Fruit fly (Drosophila melanogaster) whole organism, wandering third instar larva: ENCODE data around the gene CG8661.

Experiments
- Abd-B ChIP-seq: fragments of >200 bp; optimal IDR thresholded peaks from 2 replicates; lab custom pipeline; 2017; ENCODE audit warnings: missing biosample characterization, missing genetic modification characterization
- CG32264 ChIP-seq: fragments of 200-800 bp; sonication (Bioruptor generic); optimal IDR thresholded peaks from 2 replicates; lab custom pipeline; 2016; ENCODE audit warnings: missing biosample characterization, missing genetic modification characterization
- CG9705 ChIP-seq: fragments of 200-800 bp; sonication (Bioruptor generic); optimal IDR thresholded peaks from 2 replicates; lab custom pipeline; 2018; ENCODE audit warnings: missing biosample characterization, mild to moderate bottlenecking, missing genetic modification characterization
- CrebA ChIP-seq: fragments of 200-800 bp; sonication (Bioruptor generic); optimal IDR thresholded peaks from 2 replicates; lab custom pipeline; 2016; ENCODE audit warnings: missing biosample characterization, mild to moderate bottlenecking, missing genetic modification characterization, borderline replicate concordance
- Dfd ChIP-seq: fragments of >200 bp; optimal IDR thresholded peaks from 2 replicates; lab custom pipeline; 2017; ENCODE audit warnings: missing biosample characterization, missing genetic modification characterization
- Dif ChIP-seq: fragments of 200-275, 200-300 bp; sonication (Bioruptor generic); optimal IDR thresholded peaks from 2 replicates; lab custom pipeline; 2018; ENCODE audit warnings: missing biosample characterization, missing genetic modification characterization; ENCODE audit not compliant: partially characterized antibody
- GATAd ChIP-seq: sonication (Bioruptor generic); optimal IDR thresholded peaks from 2 replicates; lab custom pipeline; 2016; ENCODE audit warnings: missing biosample characterization, missing genetic modification characterization
- HLH106 ChIP-seq: fragments of 200-800 bp; optimal IDR thresholded peaks from 3 replicates; lab custom pipeline; 2019; ENCODE audit warnings: missing biosample characterization, mild to moderate bottlenecking, missing genetic modification characterization, moderate library complexity
- Hnf4 ChIP-seq: fragments of 200-800 bp; sonication (Bioruptor generic); optimal IDR thresholded peaks from 2 replicates; lab custom pipeline; 2016; ENCODE audit warnings: missing biosample characterization, mild to moderate bottlenecking, missing genetic modification characterization
- Hr78 ChIP-seq: fragments of >200 bp; optimal IDR thresholded peaks from 2 replicates; lab custom pipeline; 2017; ENCODE audit warnings: missing biosample characterization, missing genetic modification characterization
- Hr83 ChIP-seq: fragments of 200-300 bp; sonication (Bioruptor generic); optimal IDR thresholded peaks from 2 replicates; lab custom pipeline; 2016; ENCODE audit warnings: missing biosample characterization, mild to moderate bottlenecking, missing genetic modification characterization, moderate library complexity; ENCODE audit not compliant: poor library complexity, severe bottlenecking
- Jra ChIP-seq: sonication (Bioruptor generic); optimal IDR thresholded peaks from 2 replicates; lab custom pipeline; 2016; ENCODE audit warnings: missing biosample characterization, missing genetic modification characterization
- Mio ChIP-seq: sonication (Bioruptor generic); optimal IDR thresholded peaks from 2 replicates; lab custom pipeline; 2016; ENCODE audit warnings: missing biosample characterization, missing genetic modification characterization
- Myc ChIP-seq: fragments of >200 bp; optimal IDR thresholded peaks from 2 replicates; lab custom pipeline; 2017
- N ChIP-seq: fragments of >200 bp; optimal IDR thresholded peaks from 2 replicates; lab custom pipeline; 2018; ENCODE audit warnings: missing biosample characterization, missing external identifiers, missing genetic modification characterization
- OdsH ChIP-seq: fragments of 200-800 bp; sonication (Bioruptor generic); optimal IDR thresholded peaks from 2 replicates; lab custom pipeline; 2016; ENCODE audit warnings: missing biosample characterization, mild to moderate bottlenecking, missing genetic modification characterization
- Rel ChIP-seq, 2 experiments: fragments of 200-800 bp; sonication (Bioruptor generic) in 1 of 2; optimal IDR thresholded peaks; 2 replicates in 1 of 2; 3 replicates in 1 of 2; lab custom pipeline; 2016 to 2019; ENCODE audit warnings: mild to moderate bottlenecking in 2 of 2, missing biosample characterization in 2 of 2, missing genetic modification characterization in 2 of 2, moderate library complexity in 1 of 2
- Sp1 ChIP-seq: fragments of 200-800 bp; sonication (Bioruptor generic); optimal IDR thresholded peaks from 3 replicates; lab custom pipeline; 2019; ENCODE audit warnings: missing biosample characterization, mild to moderate bottlenecking, missing genetic modification characterization, moderate library complexity
- Vsx2 ChIP-seq: fragments of 200-300, 225-300 bp; sonication (Bioruptor generic); optimal IDR thresholded peaks from 2 replicates; lab custom pipeline; 2018; ENCODE audit warnings: missing biosample characterization, missing genetic modification characterization; ENCODE audit not compliant: partially characterized antibody
- br ChIP-seq: fragments of 200-800 bp; sonication (Bioruptor generic); optimal IDR thresholded peaks from 2 replicates; lab custom pipeline; 2016; ENCODE audit warnings: missing biosample characterization, missing genetic modification characterization
- brk ChIP-seq: fragments of 200-800 bp; sonication (Bioruptor generic); optimal IDR thresholded peaks from 2 replicates; lab custom pipeline; 2016; ENCODE audit warnings: missing biosample characterization, mild to moderate bottlenecking, missing genetic modification characterization
- dl ChIP-seq, 2 experiments: fragments of 175-275, 200-275 bp in 1 of 2; fragments of 200-275 bp in 1 of 2; sonication (Bioruptor generic); optimal IDR thresholded peaks; lab custom pipeline; 2018; ENCODE audit warnings: mild to moderate bottlenecking in 2 of 2, missing biosample characterization in 2 of 2, missing genetic modification characterization in 2 of 2, moderate library complexity in 2 of 2; ENCODE audit not compliant: partially characterized antibody in 2 of 2, insufficient read depth in 1 of 2
- dmrt93B ChIP-seq: fragments of 200-800 bp; sonication (Bioruptor generic); optimal IDR thresholded peaks from 2 replicates; lab custom pipeline; 2018; ENCODE audit warnings: missing biosample characterization, mild to moderate bottlenecking, missing genetic modification characterization
- dsf ChIP-seq: sonication (Bioruptor generic); optimal IDR thresholded peaks from 2 replicates; lab custom pipeline; 2016; ENCODE audit warnings: missing biosample characterization, missing genetic modification characterization, borderline replicate concordance
- ey ChIP-seq: fragments of 200-800 bp; sonication (Bioruptor generic); optimal IDR thresholded peaks from 2 replicates; lab custom pipeline; 2016; ENCODE audit warnings: missing biosample characterization, missing genetic modification characterization
- foxo ChIP-seq, 2 experiments: fragments of 200-800 bp; sonication (Bioruptor generic); optimal IDR thresholded peaks; 2 replicates in 1 of 2; 3 replicates in 1 of 2; lab custom pipeline; 2016 to 2017; ENCODE audit warnings: missing biosample characterization in 2 of 2, missing genetic modification characterization in 2 of 2
- fru ChIP-seq: fragments of 200-800 bp; sonication (Bioruptor generic); optimal IDR thresholded peaks from 3 replicates; lab custom pipeline; 2016; ENCODE audit warnings: missing biosample characterization, mild to moderate bottlenecking, missing genetic modification characterization
- h ChIP-seq: fragments of 200-800 bp; sonication (Bioruptor generic); optimal IDR thresholded peaks from 3 replicates; lab custom pipeline; 2016; ENCODE audit warnings: missing biosample characterization, mild to moderate bottlenecking, missing genetic modification characterization
- jim ChIP-seq: fragments of 175-275, 200-325 bp; sonication (Bioruptor generic); optimal IDR thresholded peaks from 2 replicates; lab custom pipeline; 2016; ENCODE audit warnings: missing biosample characterization, mild to moderate bottlenecking, missing genetic modification characterization
- lola ChIP-seq: fragments of >200 bp; optimal IDR thresholded peaks from 2 replicates; lab custom pipeline; 2017; ENCODE audit warnings: missing biosample characterization, missing genetic modification characterization
- pan ChIP-seq: fragments of >200 bp; optimal IDR thresholded peaks from 2 replicates; lab custom pipeline; 2017
- psq ChIP-seq: fragments of 200-800 bp; sonication (Bioruptor generic); optimal IDR thresholded peaks from 3 replicates; lab custom pipeline; 2017; ENCODE audit warnings: missing biosample characterization, mild to moderate bottlenecking, missing genetic modification characterization, moderate library complexity
- rgr ChIP-seq: fragments of 200-800 bp; sonication (Bioruptor generic); optimal IDR thresholded peaks from 3 replicates; lab custom pipeline; 2016; ENCODE audit warnings: missing biosample characterization, mild to moderate bottlenecking, missing genetic modification characterization
- sage ChIP-seq: fragments of 200-800 bp; sonication (Bioruptor generic); optimal IDR thresholded peaks from 2 replicates; lab custom pipeline; 2016; ENCODE audit warnings: missing biosample characterization, mild to moderate bottlenecking, missing genetic modification characterization
- sv ChIP-seq: fragments of 200-800 bp; sonication (Bioruptor generic); optimal IDR thresholded peaks from 3 replicates; lab custom pipeline; 2016; ENCODE audit warnings: missing biosample characterization, missing genetic modification characterization
- tai ChIP-seq: sonication (Bioruptor generic); optimal IDR thresholded peaks from 2 replicates; lab custom pipeline; 2016; ENCODE audit warnings: missing biosample characterization, missing genetic modification characterization
- usp ChIP-seq: fragments of >200 bp; optimal IDR thresholded peaks from 2 replicates; lab custom pipeline; 2017; ENCODE audit warnings: missing biosample characterization, missing genetic modification characterization
- woc ChIP-seq: sonication (Bioruptor generic); optimal IDR thresholded peaks from 2 replicates; lab custom pipeline; 2016; ENCODE audit warnings: missing biosample characterization, mild to moderate bottlenecking, missing genetic modification characterization

The CG8661 gene

dm6 chrX:17301705-17302104 lies 17.4 kb upstream of the CG8661 start, which contains the start of gene Fim:
Gene Fim, minus strand, starts transcription at chrX:17301929.
- TF ChIP-seq Hr83 (GFP tag; lab: Kevin White, UChicago), result peak; percentile 30
- TF ChIP-seq Sp1, result peak; percentile 3
- no peak for TF ChIP-seq foxo (GFP tag; optimal IDR thresholded peaks at IDR 0.05; lab: Kevin White, UChicago)
- TF ChIP-seq h (GFP tag; lab: Kevin White, UChicago), result peak; percentile 3

DNA sequence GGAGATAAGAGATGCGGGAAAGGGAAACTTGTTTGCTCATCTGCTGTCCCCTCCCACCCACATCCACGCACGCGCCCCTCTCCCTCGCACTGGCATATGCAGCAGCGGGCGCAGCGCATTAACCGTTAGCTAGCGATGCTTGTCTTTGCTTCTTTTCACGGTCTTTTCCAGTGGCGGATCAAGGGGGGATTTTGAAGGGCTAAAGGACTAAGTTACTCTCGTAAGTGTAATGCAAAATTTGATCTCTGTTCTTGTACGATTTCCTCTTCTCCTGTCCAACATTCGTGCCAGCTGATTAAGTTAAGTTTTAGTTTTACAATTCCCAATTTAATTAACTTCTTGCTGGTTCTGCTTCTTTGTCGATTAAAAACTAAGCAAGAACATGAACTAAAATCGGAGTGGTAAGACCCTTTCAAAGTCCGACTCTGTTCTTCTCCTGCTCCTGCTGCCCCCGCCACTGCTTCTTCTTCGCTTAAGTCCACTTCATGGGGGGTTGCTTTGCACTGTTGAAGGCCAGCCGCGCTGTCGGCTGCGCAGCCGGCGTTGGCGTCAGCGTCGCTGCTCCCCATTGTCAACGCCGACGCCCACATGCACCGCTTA lies 16.4 kb upstream of the CG8661 start:
- TF ChIP-seq br (GFP tag; lab: Kevin White, UChicago) (peak; percentile 37), rgr (GFP tag; lab: Kevin White, UChicago) (peak; percentile 18), Mio (no peak), dmrt93B (GFP tag; lab: Kevin White, UChicago) (peak; percentile 70), sage (no peak), h (GFP tag; lab: Kevin White, UChicago) (peak; percentile 74), HLH106 (peak; percentile 80), psq (GFP tag; lab: Kevin White, UChicago) (peak; percentile 38), OdsH (GFP tag; lab: Kevin White, UChicago) (peak; percentile 18), foxo (GFP tag; optimal IDR thresholded peaks at IDR 0.05; lab: Kevin White, UChicago) (peak in 1 of 2 experiments; percentile 82), fru (GFP tag; lab: Kevin White, UChicago) (peak; percentile 83), CG9705 (GFP tag; lab: Kevin White, UChicago) (peak; percentile 45), Sp1 (peak; percentile 59), woc (GFP tag; lab: Kevin White, UChicago) (peak; percentile 60), jim (no peak), Rel (GFP tag; optimal IDR thresholded peaks at IDR 0.05; lab: Kevin White, UChicago) (no peak), Rel (tag; optimal IDR thresholded peaks at IDR 0.05; lab: Kevin White, UChicago) (no peak), ey (GFP tag; lab: Kevin White, UChicago) (peak; percentile 67)

DNA sequence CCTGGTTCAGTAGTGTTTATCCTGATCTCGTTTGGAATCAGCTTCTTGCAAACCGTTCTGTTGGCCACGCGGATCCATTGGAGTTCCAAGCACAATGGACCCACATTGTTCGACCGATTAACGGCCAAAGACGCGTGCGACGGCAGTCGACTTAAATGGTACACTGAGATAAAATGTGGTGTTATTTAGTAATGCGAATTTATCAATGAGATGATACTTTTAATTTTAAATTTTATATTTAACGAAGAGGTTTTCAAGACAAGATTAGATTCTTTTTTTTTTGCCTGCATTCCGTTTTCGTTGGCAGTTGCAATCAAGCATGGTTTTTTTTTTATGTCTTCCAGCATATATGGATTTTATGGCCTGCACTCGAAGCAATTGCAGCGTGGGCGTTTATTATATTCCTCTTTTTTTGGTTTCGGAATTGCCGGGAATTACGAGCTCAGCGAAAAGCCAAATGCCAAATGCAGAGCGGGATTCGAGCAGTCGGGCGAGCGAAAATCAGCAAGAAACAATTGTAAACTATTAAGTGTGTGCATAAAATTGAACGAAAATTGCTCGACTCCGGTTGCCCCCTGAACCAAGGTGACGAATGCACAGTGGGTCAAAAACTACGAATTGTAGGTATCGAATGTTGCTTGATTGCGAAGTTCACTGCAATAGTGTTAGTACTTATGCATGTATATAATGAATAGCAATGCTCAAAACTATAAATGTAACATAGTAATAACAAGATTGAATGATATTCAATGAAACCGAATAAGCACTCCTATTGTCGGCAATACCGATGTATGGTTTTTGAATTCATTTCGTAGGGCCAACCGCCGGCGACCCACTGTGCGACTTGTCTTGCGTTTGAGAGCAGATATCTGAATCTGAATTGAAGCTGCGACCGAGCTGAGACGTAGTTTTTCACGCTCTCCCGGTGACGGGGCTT lies 14.9 kb upstream of the CG8661 start:
- peak; percentile 57 for TF ChIP-seq woc (GFP tag; lab: Kevin White, UChicago)
- TF ChIP-seq N (GFP tag; lab: Kevin White, UChicago), result no peak
- no peak for TF ChIP-seq Vsx2 (GFP tag; lab: Kevin White, UChicago)
- TF ChIP-seq rgr (GFP tag; lab: Kevin White, UChicago), result peak; percentile 74
- peak; percentile 45 for TF ChIP-seq CG9705 (GFP tag; lab: Kevin White, UChicago)
- peak; percentile 78 for TF ChIP-seq br (GFP tag; lab: Kevin White, UChicago)
- TF ChIP-seq usp (GFP tag; lab: Kevin White, UChicago), result no peak
- TF ChIP-seq Dif (GFP tag; lab: Kevin White, UChicago), result no peak
- TF ChIP-seq Myc (lab: Kevin White, UChicago), result no peak
- no peak for TF ChIP-seq Abd-B (GFP tag; lab: Kevin White, UChicago)
- TF ChIP-seq dmrt93B (GFP tag; lab: Kevin White, UChicago), result peak; percentile 61
- TF ChIP-seq Sp1, result peak; percentile 64
- TF ChIP-seq psq (GFP tag; lab: Kevin White, UChicago), result peak; percentile 56
- TF ChIP-seq brk (GFP tag; lab: Kevin White, UChicago), result peak; percentile 49
- TF ChIP-seq dsf (GFP tag; lab: Kevin White, UChicago), result no peak
- TF ChIP-seq Dfd (GFP tag; lab: Kevin White, UChicago), result no peak
- TF ChIP-seq Hr83 (GFP tag; lab: Kevin White, UChicago), result no peak
- peak; percentile 78 for TF ChIP-seq ey (GFP tag; lab: Kevin White, UChicago)
- peak; percentile 78 for TF ChIP-seq HLH106
- TF ChIP-seq Hr78 (GFP tag; lab: Kevin White, UChicago), result no peak
- no peak for TF ChIP-seq dl (GFP tag; optimal IDR thresholded peaks at IDR 0.05; lab: Kevin White, UChicago; ENCODE audit: insufficient read depth in 1 of 2, partially characterized antibody in 2 of 2)
- no peak for TF ChIP-seq lola (GFP tag; lab: Kevin White, UChicago)
- no peak for TF ChIP-seq jim
- TF ChIP-seq CG32264 (GFP tag; lab: Kevin White, UChicago), result peak; percentile 24
- TF ChIP-seq Hnf4 (GFP tag; lab: Kevin White, UChicago), result peak; percentile 73
- TF ChIP-seq Mio, result no peak
- TF ChIP-seq OdsH (GFP tag; lab: Kevin White, UChicago), result peak; percentile 61
- peak; percentile 60 for TF ChIP-seq sv (GFP tag; lab: Kevin White, UChicago)
- no peak for TF ChIP-seq GATAd
- peak; percentile 32 for TF ChIP-seq tai (GFP tag; lab: Kevin White, UChicago)
- peak in 1 of 2 experiments; percentile 77 for TF ChIP-seq foxo (GFP tag; optimal IDR thresholded peaks at IDR 0.05; lab: Kevin White, UChicago)
- no peak for TF ChIP-seq pan (lab: Kevin White, UChicago)
- peak; percentile 77 for TF ChIP-seq fru (GFP tag; lab: Kevin White, UChicago)
- peak; percentile 10 for TF ChIP-seq sage
- TF ChIP-seq CrebA, result no peak
- TF ChIP-seq Rel (GFP tag; optimal IDR thresholded peaks at IDR 0.05; lab: Kevin White, UChicago), result no peak
- TF ChIP-seq Rel (tag; optimal IDR thresholded peaks at IDR 0.05; lab: Kevin White, UChicago), result peak; percentile 3
- TF ChIP-seq h (GFP tag; lab: Kevin White, UChicago), result peak; percentile 67
- TF ChIP-seq Jra (GFP tag; lab: Kevin White, UChicago), result no peak
